Worm (Caenorhabditis elegans): ENCODE data around the gene Y77E11A.7.

DNA sequence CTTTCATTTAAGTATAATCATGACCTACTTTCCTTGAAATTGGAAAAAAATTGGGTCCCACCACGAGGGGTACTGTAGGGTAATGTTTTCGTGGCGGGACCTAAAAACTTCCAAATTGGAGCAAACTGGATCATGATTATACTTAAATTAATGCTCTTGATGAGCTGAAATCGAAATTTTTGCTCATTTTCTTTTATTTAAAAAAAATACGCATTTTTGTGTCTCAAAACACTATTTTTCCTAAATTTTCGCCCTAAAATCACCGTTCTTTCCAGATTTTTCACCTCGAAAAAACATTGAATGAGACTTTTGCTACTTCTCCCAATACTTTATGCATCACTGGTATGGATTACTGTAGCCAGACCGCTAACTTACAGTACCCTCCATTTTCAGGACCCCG is 13.4 kb downstream of the Y77E11A.7 start, which contains the start of gene spp-31:
- no peak for TF ChIP-seq ama-1 (optimal IDR thresholded peaks at IDR 0.05)
- TF ChIP-seq nfya-1 (tag; optimal IDR thresholded peaks at IDR 0.05) = no peak
- no peak for TF ChIP-seq pha-2 (tag; optimal IDR thresholded peaks at IDR 0.05)
- no peak for TF ChIP-seq ceh-2 (tag; optimal IDR thresholded peaks at IDR 0.05)
- TF ChIP-seq pqm-1 (tag; optimal IDR thresholded peaks at IDR 0.05) = no peak

Measured in whole organism, late embryonic.